Fruit fly (Drosophila melanogaster) whole organism, embryonic: ENCODE measurements around the gene Fit2.

Experiments
- CG1024 ChIP-seq: fragments of 200-800 bp; sonication (Bioruptor generic); IDR thresholded peaks from 2 replicates; pipeline ENCODE4 v1.3.6; 2022; ENCODE audit warnings: missing biosample characterization, missing genetic modification characterization
- CG12769 ChIP-seq: fragments of 200-800 bp; sonication (Bioruptor generic); optimal IDR thresholded peaks from 2 replicates; lab custom pipeline; 2019; ENCODE audit warnings: missing biosample characterization, mild to moderate bottlenecking, missing genetic modification characterization, moderate library complexity
- CG1647 ChIP-seq: fragments of 200-800 bp; sonication (Bioruptor generic); optimal IDR thresholded peaks from 3 replicates; lab custom pipeline; 2016; ENCODE audit warnings: missing biosample characterization, missing genetic modification characterization
- CG16813 ChIP-seq: fragments of 200-800 bp; sonication (Bioruptor generic); IDR thresholded peaks from 3 replicates; pipeline ENCODE4 v1.3.6; 2022; ENCODE audit warnings: missing biosample characterization, missing genetic modification characterization; ENCODE audit not compliant: partially characterized antibody
- CG16815 ChIP-seq: fragments of 200-800 bp; sonication (Bioruptor generic); optimal IDR thresholded peaks from 3 replicates; lab custom pipeline; 2017; ENCODE audit warnings: missing biosample characterization, mild to moderate bottlenecking, missing genetic modification characterization
- CG17568 ChIP-seq: fragments of 200-800 bp; sonication (Bioruptor generic); optimal IDR thresholded peaks from 2 replicates; lab custom pipeline; 2018; ENCODE audit warnings: missing biosample characterization, mild to moderate bottlenecking, missing genetic modification characterization, moderate library complexity
- CG2678 ChIP-seq: fragments of 200-800 bp; sonication (Bioruptor generic); optimal IDR thresholded peaks from 3 replicates; lab custom pipeline; 2019; ENCODE audit warnings: missing biosample characterization, mild to moderate bottlenecking, missing genetic modification characterization, moderate library complexity
- CG30431 ChIP-seq: fragments of 200-800 bp; sonication (Bioruptor generic); optimal IDR thresholded peaks from 2 replicates; lab custom pipeline; 2017; ENCODE audit warnings: missing biosample characterization, missing genetic modification characterization
- CG34422 ChIP-seq: fragments of 200-800 bp; sonication (Bioruptor generic); IDR thresholded peaks from 3 replicates; pipeline ENCODE4 v1.3.6; 2022; ENCODE audit warnings: missing biosample characterization, missing genetic modification characterization
- CG5953 ChIP-seq: fragments of 200-800 bp; sonication (Bioruptor generic); IDR thresholded peaks from 2 replicates; pipeline ENCODE4 v1.3.6; 2022; ENCODE audit warnings: missing biosample characterization, missing genetic modification characterization
- CG7963 ChIP-seq: fragments of 200-800 bp; sonication (Bioruptor generic); IDR thresholded peaks from 3 replicates; pipeline ENCODE4 v1.3.6; 2022; ENCODE audit warnings: missing biosample characterization, missing genetic modification characterization; ENCODE audit not compliant: partially characterized antibody
- CG7987 ChIP-seq: fragments of 200-800 bp; sonication (Bioruptor generic); optimal IDR thresholded peaks from 2 replicates; lab custom pipeline; 2018; ENCODE audit warnings: missing biosample characterization, mild to moderate bottlenecking, missing genetic modification characterization, moderate library complexity
- CG8089 ChIP-seq: fragments of 200-800 bp; sonication (Bioruptor generic); optimal IDR thresholded peaks from 3 replicates; lab custom pipeline; 2016; ENCODE audit warnings: missing biosample characterization, missing genetic modification characterization
- CHES-1-like ChIP-seq: fragments of 200-800 bp; sonication (Bioruptor generic); optimal IDR thresholded peaks from 2 replicates; lab custom pipeline; 2016; ENCODE audit warnings: missing biosample characterization, missing genetic modification characterization
- Deaf1 ChIP-seq: fragments of 200-800 bp; optimal IDR thresholded peaks from 3 replicates; lab custom pipeline; 2019; ENCODE audit warnings: missing biosample characterization, mild to moderate bottlenecking, missing genetic modification characterization, moderate library complexity
- Dip2 ChIP-seq: fragments of 200-800 bp; sonication (Bioruptor generic); IDR thresholded peaks from 2 replicates; pipeline ENCODE4 v1.3.6; 2022; ENCODE audit warnings: missing biosample characterization, missing genetic modification characterization
- Fer1 ChIP-seq: fragments of 200-800 bp; sonication (Bioruptor generic); optimal IDR thresholded peaks from 2 replicates; lab custom pipeline; 2017; ENCODE audit warnings: missing biosample characterization, mild to moderate bottlenecking, missing genetic modification characterization
- Hey ChIP-seq: fragments of 200-800 bp; sonication (Bioruptor generic); optimal IDR thresholded peaks from 3 replicates; lab custom pipeline; 2018; ENCODE audit warnings: missing biosample characterization, mild to moderate bottlenecking, missing genetic modification characterization
- Mad ChIP-seq: fragments of 200-800 bp; sonication (Bioruptor generic); optimal IDR thresholded peaks from 2 replicates; lab custom pipeline; 2016; ENCODE audit warnings: missing biosample characterization, missing genetic modification characterization
- Med ChIP-seq: fragments of 200-800 bp; sonication (Bioruptor generic); peaks from one replicate; lab custom pipeline; 2016; ENCODE audit warnings: missing biosample characterization, missing genetic modification characterization, mild to moderate bottlenecking, inconsistent platforms, moderate library complexity
- Meics ChIP-seq: fragments of 200-800 bp; sonication (Bioruptor generic); optimal IDR thresholded peaks from 2 replicates; lab custom pipeline; 2017; ENCODE audit warnings: missing biosample characterization, mild to moderate bottlenecking, missing genetic modification characterization
- Optix ChIP-seq: fragments of 200-800 bp; sonication (Bioruptor generic); IDR thresholded peaks from 3 replicates; pipeline ENCODE4 v1.3.6; 2022; ENCODE audit warnings: missing biosample characterization, missing genetic modification characterization
- ash1 ChIP-seq: fragments of 200-800 bp; sonication (Bioruptor generic); optimal IDR thresholded peaks from 2 replicates; lab custom pipeline; 2018; ENCODE audit warnings: missing biosample characterization, mild to moderate bottlenecking, missing genetic modification characterization
- crp ChIP-seq, 2 experiments: fragments of 200-800 bp; sonication (Bioruptor generic); optimal IDR thresholded peaks; 2 replicates in 1 of 2; 3 replicates in 1 of 2; lab custom pipeline; 2017; ENCODE audit warnings: missing biosample characterization in 2 of 2, missing genetic modification characterization in 2 of 2, mild to moderate bottlenecking in 1 of 2, moderate library complexity in 1 of 2
- cwo ChIP-seq: fragments of 200-800 bp; sonication (Bioruptor generic); optimal IDR thresholded peaks from 3 replicates; lab custom pipeline; 2017; ENCODE audit warnings: missing biosample characterization, missing genetic modification characterization, mild to moderate bottlenecking, moderate library complexity, missing genetic modification reagents
- da ChIP-seq: fragments of 200-800 bp; sonication (Bioruptor generic); optimal IDR thresholded peaks from 2 replicates; lab custom pipeline; 2016; ENCODE audit warnings: missing biosample characterization, missing genetic modification characterization
- dimm ChIP-seq: fragments of 200-800 bp; sonication (Bioruptor generic); IDR thresholded peaks from 2 replicates; pipeline ENCODE4 v1.3.6; 2022; ENCODE audit warnings: missing biosample characterization, missing genetic modification characterization
- gsb ChIP-seq: fragments of 200-800 bp; sonication (Bioruptor generic); IDR thresholded peaks from 2 replicates; pipeline ENCODE4 v1.3.6; 2022; ENCODE audit warnings: missing biosample characterization, missing genetic modification characterization
- hbn ChIP-seq: fragments of 200-800 bp; sonication (Bioruptor generic); IDR thresholded peaks from 2 replicates; pipeline ENCODE4 v1.3.6; 2022; ENCODE audit warnings: missing biosample characterization, missing genetic modification characterization; ENCODE audit not compliant: partially characterized antibody
- her ChIP-seq: fragments of 200-800 bp; sonication (Bioruptor generic); optimal IDR thresholded peaks from 2 replicates; lab custom pipeline; 2016; ENCODE audit warnings: missing biosample characterization, missing genetic modification characterization
- hkb ChIP-seq, 2 experiments: fragments of 200-800 bp in 1 of 2; fragments of >200 bp in 1 of 2; sonication (Bioruptor generic) in 1 of 2; IDR thresholded peaks in 1 of 2; optimal IDR thresholded peaks in 1 of 2; 2 replicates each; pipeline versions ENCODE4 v1.3.6 to Lab custom; 2017 to 2022; ENCODE audit warnings: missing biosample characterization in 1 of 2, missing genetic modification characterization in 1 of 2
- hth ChIP-seq: fragments of >200 bp; optimal IDR thresholded peaks from 2 replicates; lab custom pipeline; 2017; ENCODE audit warnings: inconsistent platforms
- mirr ChIP-seq: fragments of 200-800 bp; sonication (Bioruptor generic); optimal IDR thresholded peaks from 3 replicates; lab custom pipeline; 2018; ENCODE audit warnings: missing biosample characterization, mild to moderate bottlenecking, missing genetic modification characterization
- otp ChIP-seq: fragments of 200-800 bp; sonication (Bioruptor generic); IDR thresholded peaks from 3 replicates; pipeline ENCODE4, ENCODE4 v1.3.6; 2022; ENCODE audit warnings: missing biosample characterization, missing genetic modification characterization
- phol ChIP-seq: fragments of 200-800 bp; sonication (Bioruptor generic); optimal IDR thresholded peaks from 3 replicates; lab custom pipeline; 2018; ENCODE audit warnings: missing biosample characterization, mild to moderate bottlenecking, missing genetic modification characterization, moderate library complexity
- pros ChIP-seq: fragments of 200-800 bp; sonication (Bioruptor generic); optimal IDR thresholded peaks from 3 replicates; lab custom pipeline; 2019; ENCODE audit warnings: missing biosample characterization, mild to moderate bottlenecking, missing genetic modification characterization, moderate library complexity
- pzg ChIP-seq: fragments of 200-800 bp; sonication (Bioruptor generic); optimal IDR thresholded peaks from 3 replicates; lab custom pipeline; 2018; ENCODE audit warnings: missing biosample characterization, mild to moderate bottlenecking, missing genetic modification characterization, moderate library complexity
- sima ChIP-seq: fragments of 200-800 bp; sonication (Bioruptor generic); optimal IDR thresholded peaks from 2 replicates; lab custom pipeline; 2016; ENCODE audit warnings: missing biosample characterization, missing genetic modification characterization
- tin ChIP-seq: fragments of 200-800 bp; sonication (Bioruptor generic); optimal IDR thresholded peaks from 3 replicates; lab custom pipeline; 2016; ENCODE audit warnings: missing biosample characterization, missing genetic modification characterization
- vfl ChIP-seq: fragments of 200-800 bp; sonication (Bioruptor generic); optimal IDR thresholded peaks from 2 replicates; lab custom pipeline; 2016; ENCODE audit warnings: missing biosample characterization, missing genetic modification characterization
- wek ChIP-seq: fragments of 200-800 bp; sonication (Bioruptor generic); optimal IDR thresholded peaks from 3 replicates; lab custom pipeline; 2018; ENCODE audit warnings: missing biosample characterization, mild to moderate bottlenecking, missing genetic modification characterization, moderate library complexity
- wor ChIP-seq: fragments of 200-800 bp; sonication (Bioruptor generic); IDR thresholded peaks from 2 replicates; pipeline ENCODE4 v1.3.6; 2022; ENCODE audit warnings: missing biosample characterization, missing genetic modification characterization
- yki ChIP-seq: fragments of >200 bp; optimal IDR thresholded peaks from 3 replicates; lab custom pipeline; 2018

The Fit2 gene

dm6 chr3L:17007041-17007471, 17.1 kb upstream of the Fit2 start (continued):
- TF ChIP-seq her, result no peak
- no peak for TF ChIP-seq sima
- no peak for TF ChIP-seq pzg (GFP tag; lab: Kevin White, UChicago)
- TF ChIP-seq Dip2 (GFP tag; lab: Robert Waterston, UW), result no peak
- no peak for TF ChIP-seq CG8089
- TF ChIP-seq CG12769, result peak; percentile 31
- peak; percentile 34; the same call in 1 of the 3 replicates for TF ChIP-seq Optix (GFP tag; lab: Robert Waterston, UW)
- TF ChIP-seq CG30431 (GFP tag; lab: Kevin White, UChicago), result no peak
- no peak for TF ChIP-seq CG7987 (GFP tag; lab: Kevin White, UChicago)
- TF ChIP-seq hbn (GFP tag; lab: Robert Waterston, UW), result no peak
- TF ChIP-seq mirr (GFP tag; lab: Kevin White, UChicago), result peak; percentile 72
- TF ChIP-seq CG16815 (GFP tag; lab: Kevin White, UChicago), result no peak
- TF ChIP-seq crp (GFP tag; optimal IDR thresholded peaks at IDR 0.05; lab: Kevin White, UChicago), result no peak
- peak; percentile 85 for TF ChIP-seq cwo (GFP tag; lab: Kevin White, UChicago)
- no peak for TF ChIP-seq CG5953
- no peak for TF ChIP-seq yki
- peak; percentile 7 for TF ChIP-seq CG1647
- TF ChIP-seq wor (GFP tag; lab: Robert Waterston, UW), result no peak
- peak; percentile 28 for TF ChIP-seq Hey (tag; lab: Kevin White, UChicago)
- TF ChIP-seq CG17568 (GFP tag; lab: Kevin White, UChicago), result no peak
- no peak for TF ChIP-seq pros (GFP tag; lab: Kevin White, UChicago)
- TF ChIP-seq phol (tag; lab: Kevin White, UChicago), result peak; percentile 28
- no peak for TF ChIP-seq CHES-1-like (GFP tag; lab: Kevin White, UChicago)
- no peak for TF ChIP-seq Deaf1
- TF ChIP-seq vfl (GFP tag; lab: Kevin White, UChicago), result no peak
- peak; percentile 40; the same call in 1 of the 3 replicates for TF ChIP-seq otp (GFP tag; lab: Robert Waterston, UW)
- TF ChIP-seq Meics (GFP tag; lab: Kevin White, UChicago), result peak; percentile 53
- TF ChIP-seq hth (lab: Kevin White, UChicago), result no peak
- TF ChIP-seq hkb (optimal IDR thresholded peaks at IDR 0.05; lab: Kevin White, UChicago), result no peak
- TF ChIP-seq hkb (GFP tag; IDR thresholded peaks at IDR 0.05; lab: Robert Waterston, UW), result peak; percentile 44; the same call in 1 of the 2 replicates
- no peak for TF ChIP-seq CG16813
- TF ChIP-seq CG1024 (GFP tag; lab: Robert Waterston, UW), result no peak; the same call in 1 of the 2 replicates
- TF ChIP-seq tin, result peak; percentile 14
- TF ChIP-seq wek (GFP tag; lab: Kevin White, UChicago), result no peak
- TF ChIP-seq Mad (GFP tag; lab: Kevin White, UChicago), result no peak
- TF ChIP-seq CG7963 (GFP tag; lab: Robert Waterston, UW), result no peak
- peak; percentile 40 for TF ChIP-seq CG2678 (tag; lab: Kevin White, UChicago)
- TF ChIP-seq Med (GFP tag; lab: Kevin White, UChicago), result peak; percentile 59
- TF ChIP-seq ash1 (GFP tag; lab: Kevin White, UChicago), result peak; percentile 19
- TF ChIP-seq da (GFP tag; lab: Kevin White, UChicago), result no peak
- TF ChIP-seq Fer1, result no peak
- no peak for TF ChIP-seq CG34422 (GFP tag; lab: Robert Waterston, UW)
- TF ChIP-seq dimm (GFP tag; lab: Robert Waterston, UW), result no peak
- TF ChIP-seq gsb (GFP tag; lab: Robert Waterston, UW), result 0 out of 2 replicates have a peak, but pooled peaks have one; percentile 18
